Fruit fly (Drosophila melanogaster) Kc167 (cell line): ENCODE results near the gene Kif19A.

ENCODE experiments used
- Myc ChIP-seq: fragments of >200 bp; optimal IDR thresholded peaks from 2 replicates; lab custom pipeline; 2017; ENCODE audit warnings: missing external identifiers
- Sin3A ChIP-seq: fragments of >200 bp; optimal IDR thresholded peaks from 2 replicates; lab custom pipeline; 2018; ENCODE audit warnings: missing external identifiers
- h ChIP-seq: fragments of >200 bp; optimal IDR thresholded peaks from 3 replicates; lab custom pipeline; 2018; ENCODE audit warnings: missing external identifiers
- insv ChIP-seq: fragments of >200 bp; optimal IDR thresholded peaks from 3 replicates; lab custom pipeline; 2018; ENCODE audit warnings: missing external identifiers
- psq ChIP-seq: fragments of >200 bp; optimal IDR thresholded peaks from 2 replicates; lab custom pipeline; 2017; ENCODE audit warnings: missing external identifiers
- ttk ChIP-seq: sonication (Bioruptor generic); optimal IDR thresholded peaks from 2 replicates; lab custom pipeline; 2017; ENCODE audit warnings: missing external identifiers

Gene Kif19A

DNA sequence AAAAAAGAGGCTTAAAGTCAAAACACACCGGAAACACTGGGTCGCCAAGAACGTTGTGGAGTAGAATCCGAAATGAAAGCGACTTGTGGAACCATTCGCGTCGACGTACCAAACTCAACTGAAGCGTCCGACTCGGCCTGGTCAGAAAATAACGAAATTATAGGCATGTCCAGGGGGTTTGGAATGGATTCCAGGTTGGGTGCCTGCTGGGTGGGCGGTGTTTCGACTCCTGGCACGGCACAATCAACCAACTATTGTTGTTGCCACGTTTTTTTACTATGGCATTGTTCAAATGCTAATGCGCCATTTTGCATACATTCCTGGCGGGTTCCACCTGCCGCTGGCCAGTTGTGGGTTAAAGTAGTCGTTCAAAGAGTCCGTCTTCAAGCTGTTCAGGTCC lies at the start of gene Kif19A:
Kif19A (minus strand) TSS at position 101 of the 400 bp plus-strand sequence.
- TF ChIP-seq Myc (lab: Kevin White, UChicago) (no peak), ttk (no peak), h (no peak), psq (lab: Kevin White, UChicago) (no peak), insv (lab: Kevin White, UChicago) (no peak), Sin3A (lab: Kevin White, UChicago) (no peak)

DNA sequence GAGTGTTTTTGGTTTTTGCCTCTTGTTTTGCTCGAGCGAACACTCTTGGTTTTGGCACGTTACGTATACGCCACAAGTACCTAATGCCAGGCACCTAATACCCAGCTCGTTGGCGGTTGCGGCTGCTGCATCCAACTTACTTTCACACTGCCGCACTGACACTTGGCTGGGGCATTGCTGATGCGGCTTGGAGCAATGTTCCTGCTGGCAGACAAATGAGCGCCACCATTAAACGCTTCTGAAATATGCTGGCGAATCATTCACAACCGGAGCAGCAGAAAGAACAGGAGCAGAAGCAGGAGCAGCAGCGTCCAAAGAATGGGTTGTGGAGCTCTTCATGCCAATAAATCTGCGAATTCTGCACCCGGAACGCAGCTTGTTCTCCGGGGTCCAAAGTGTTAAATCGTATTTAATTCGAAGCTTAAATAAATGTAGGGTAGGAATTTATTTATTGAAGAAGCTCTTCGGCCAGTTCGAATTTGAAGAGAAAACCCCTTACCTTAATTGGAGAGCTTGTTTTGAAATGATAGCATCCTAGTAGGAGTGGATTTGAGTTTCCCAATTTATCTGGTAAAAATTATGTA lies 44.0 kb upstream of the Kif19A start, which contains the start of gene CG3199:
CG3199 (plus strand) TSS at position 534 of the 584 bp plus-strand sequence.
- TF ChIP-seq h = no peak
- TF ChIP-seq psq (lab: Kevin White, UChicago) = no peak

DNA sequence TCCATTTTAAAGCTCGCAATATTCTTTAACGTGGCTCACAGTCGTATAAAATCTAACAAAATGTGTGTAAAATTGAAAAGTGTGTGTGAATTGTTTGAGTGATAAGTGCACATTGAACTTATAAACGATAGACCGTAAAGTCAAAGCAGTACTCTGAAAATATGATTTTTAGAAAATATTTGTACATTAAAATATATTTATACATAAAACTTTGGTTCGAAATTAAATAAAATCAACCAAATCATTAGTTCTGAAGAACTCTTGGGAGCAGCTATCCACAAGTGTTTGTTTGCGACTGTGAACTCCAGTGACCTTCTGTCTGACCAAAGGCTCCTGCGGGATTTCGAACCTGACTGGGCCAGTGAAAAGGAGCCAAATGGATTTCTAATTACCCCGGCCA lies 41.9 kb upstream of the Kif19A start, which contains the start of gene CG31327:
CG31327 (minus strand) TSS at position 101 of the 400 bp plus-strand sequence.
- TF ChIP-seq Myc (lab: Kevin White, UChicago) = no peak
- no peak for TF ChIP-seq h
- no peak for TF ChIP-seq ttk
- no peak for TF ChIP-seq psq (lab: Kevin White, UChicago)
- TF ChIP-seq insv (lab: Kevin White, UChicago) = no peak
- TF ChIP-seq Sin3A (lab: Kevin White, UChicago) = no peak

DNA sequence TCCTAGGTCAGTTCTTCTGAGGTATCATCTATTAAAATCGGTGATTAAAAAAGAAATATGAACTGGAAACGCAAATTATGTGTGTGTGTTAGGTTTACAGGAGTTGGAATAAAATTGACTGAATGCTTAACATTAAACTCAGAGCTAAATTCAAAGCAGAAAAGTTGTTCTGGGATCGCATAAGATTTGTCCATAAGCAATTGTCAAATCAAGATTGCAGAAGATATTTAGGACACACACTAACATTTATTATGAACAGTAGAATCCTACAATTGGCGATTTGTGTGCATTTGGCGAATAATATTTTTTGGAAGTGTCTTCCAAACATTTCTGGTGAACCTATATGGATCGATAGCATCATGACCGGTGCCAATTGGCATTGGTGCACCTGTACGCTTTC lies 39.1 kb upstream of the Kif19A start, which contains the start of gene CG31533:
CG31533 (minus strand) TSS at position 101 of the 400 bp plus-strand sequence.
- TF ChIP-seq ttk = no peak
- TF ChIP-seq Myc (lab: Kevin White, UChicago) = no peak
- TF ChIP-seq Sin3A (lab: Kevin White, UChicago) = no peak
- no peak for TF ChIP-seq insv (lab: Kevin White, UChicago)
- TF ChIP-seq psq (lab: Kevin White, UChicago) = no peak
- TF ChIP-seq h = no peak

DNA sequence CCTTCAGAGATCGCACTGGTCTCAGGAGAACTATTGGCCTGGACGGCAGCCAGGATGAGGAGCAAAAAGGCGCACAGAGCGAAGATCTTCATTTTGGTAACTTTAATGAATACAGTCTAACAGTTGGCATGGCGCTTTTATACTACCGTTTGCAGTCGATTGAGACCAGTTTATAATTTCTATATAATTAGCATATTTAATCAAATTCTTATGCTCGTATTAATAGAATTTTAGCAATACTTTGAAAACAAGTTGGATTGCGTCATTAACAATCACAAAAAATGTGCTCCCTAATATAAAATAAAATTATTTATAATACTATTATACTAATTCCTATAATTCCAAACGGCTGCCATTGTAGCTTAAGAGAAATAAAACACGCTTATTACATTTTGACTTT lies 36.1 kb upstream of the Kif19A start, which contains the start of gene CG44215:
CG44215 (minus strand) TSS at position 101 of the 400 bp plus-strand sequence.
- no peak for TF ChIP-seq h
- TF ChIP-seq psq (lab: Kevin White, UChicago) = no peak

DNA sequence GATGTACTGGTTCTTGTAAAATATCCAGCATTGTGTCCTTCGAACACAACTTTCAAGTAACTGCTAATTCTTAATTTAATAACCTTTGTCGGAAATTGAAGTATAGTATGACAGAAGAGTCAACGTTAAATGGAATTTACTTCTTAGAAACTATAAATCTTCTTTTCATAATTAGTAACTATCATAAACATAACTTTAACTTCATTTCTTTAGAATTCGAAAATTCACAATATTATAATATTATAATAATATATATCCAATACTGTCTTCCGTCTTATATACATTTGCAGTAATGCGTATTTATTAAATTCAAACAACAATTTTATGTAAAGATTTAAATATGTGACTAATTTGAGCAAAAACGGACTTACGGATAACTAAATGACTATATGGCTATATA lies 35.5 kb upstream of the Kif19A start, which contains the start of gene Recs1:
Recs1 (minus strand) TSS at position 101 of the 400 bp plus-strand sequence.
- no peak for TF ChIP-seq ttk
- TF ChIP-seq insv (lab: Kevin White, UChicago) = no peak
- TF ChIP-seq psq (lab: Kevin White, UChicago) = no peak
- no peak for TF ChIP-seq h
- TF ChIP-seq Myc (lab: Kevin White, UChicago) = no peak
- no peak for TF ChIP-seq Sin3A (lab: Kevin White, UChicago)

DNA sequence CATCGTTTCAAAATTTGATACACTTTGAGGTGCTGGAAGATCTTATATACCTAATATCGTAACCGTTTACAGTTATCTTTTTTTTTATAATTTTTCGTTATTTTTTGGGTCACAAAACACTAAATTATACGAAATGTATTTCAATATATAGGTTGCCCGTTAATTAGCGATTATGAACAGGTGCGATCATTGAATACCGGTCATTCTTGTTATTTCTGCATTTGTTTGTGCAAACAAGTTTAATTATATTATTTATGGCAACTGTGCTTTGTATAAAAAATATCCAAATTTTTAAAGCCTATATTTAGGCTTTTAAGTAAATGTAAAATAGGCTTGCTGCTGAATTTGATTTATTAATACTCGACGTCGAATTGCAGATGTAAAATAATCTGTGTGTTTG lies 34.3 kb upstream of the Kif19A start, which contains the start of gene CG42500:
CG42500 (minus strand) TSS at position 101 of the 400 bp plus-strand sequence.
- TF ChIP-seq insv (lab: Kevin White, UChicago) (no peak), psq (lab: Kevin White, UChicago) (no peak), Sin3A (lab: Kevin White, UChicago) (no peak), Myc (lab: Kevin White, UChicago) (no peak), h (no peak)

DNA sequence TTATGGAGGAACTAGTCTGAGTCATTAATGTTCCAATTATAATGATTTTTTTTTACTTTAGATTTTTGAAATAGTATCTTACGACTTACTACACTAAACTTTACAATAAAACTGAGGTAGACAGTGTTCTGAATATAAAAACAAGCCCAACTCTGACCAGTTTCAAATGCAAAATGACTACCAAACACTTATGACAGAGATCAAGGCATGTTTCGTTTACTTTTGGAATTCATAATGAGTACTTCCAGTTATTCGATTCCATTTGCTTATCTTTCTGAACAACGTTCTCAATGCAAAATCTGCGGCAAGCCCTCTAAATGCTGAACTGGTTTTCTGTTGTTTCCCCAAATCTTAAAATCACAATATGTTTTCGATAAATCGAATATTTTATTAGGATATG lies 33.6 kb upstream of the Kif19A start, which contains the start of gene CG14355:
CG14355 (minus strand) TSS at position 101 of the 400 bp plus-strand sequence.
- TF ChIP-seq ttk (no peak), Sin3A (lab: Kevin White, UChicago) (no peak), psq (lab: Kevin White, UChicago) (no peak), insv (lab: Kevin White, UChicago) (no peak), Myc (lab: Kevin White, UChicago) (no peak), h (no peak)

DNA sequence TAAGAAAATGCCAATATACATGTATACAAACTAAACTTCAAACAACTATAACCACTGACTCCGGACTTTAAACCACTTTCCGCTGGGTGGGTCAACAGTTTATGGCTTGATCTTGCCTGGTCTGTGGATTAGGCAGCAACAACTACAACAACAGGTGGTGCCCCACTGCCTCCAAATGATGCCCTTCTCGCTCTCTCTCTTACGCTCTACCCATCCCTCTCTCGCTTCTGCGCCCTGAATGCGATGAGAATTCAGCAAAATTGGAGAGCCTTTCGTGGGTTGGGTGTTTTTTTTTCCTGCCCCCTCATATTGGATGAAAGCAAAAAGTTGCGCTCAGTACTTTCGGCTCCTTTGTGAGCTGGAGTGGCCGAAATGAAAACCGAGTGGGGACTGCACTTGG lies 22.7 kb upstream of the Kif19A start:
- TF ChIP-seq Sin3A (lab: Kevin White, UChicago) (no peak), insv (lab: Kevin White, UChicago) (no peak), Myc (lab: Kevin White, UChicago) (no peak), h (no peak), ttk (no peak), psq (lab: Kevin White, UChicago) (no peak)

DNA sequence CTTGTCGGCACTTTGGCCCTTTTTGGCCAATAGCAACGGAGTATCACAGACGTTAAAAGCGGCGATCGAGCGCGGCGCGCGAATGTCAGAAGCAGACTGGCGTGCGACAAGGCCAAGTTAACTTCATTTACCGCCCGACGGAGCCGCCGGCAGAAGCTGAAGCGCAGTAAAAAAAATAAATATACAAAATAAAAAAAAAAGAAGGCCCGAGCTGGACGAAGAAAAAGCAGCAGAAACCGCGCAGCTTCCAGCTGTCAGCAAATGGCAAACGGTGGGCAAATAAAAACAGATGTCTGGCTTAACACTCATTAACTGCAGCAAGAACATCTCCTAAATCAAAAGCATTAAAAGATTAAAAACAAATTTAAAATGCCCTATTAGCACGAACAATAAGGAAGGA lies 13.7 kb upstream of the Kif19A start, which contains the start of gene CG14356:
CG14356 (minus strand) TSS at position 101 of the 400 bp plus-strand sequence.
- TF ChIP-seq ttk = no peak
- no peak for TF ChIP-seq Sin3A (lab: Kevin White, UChicago)

DNA sequence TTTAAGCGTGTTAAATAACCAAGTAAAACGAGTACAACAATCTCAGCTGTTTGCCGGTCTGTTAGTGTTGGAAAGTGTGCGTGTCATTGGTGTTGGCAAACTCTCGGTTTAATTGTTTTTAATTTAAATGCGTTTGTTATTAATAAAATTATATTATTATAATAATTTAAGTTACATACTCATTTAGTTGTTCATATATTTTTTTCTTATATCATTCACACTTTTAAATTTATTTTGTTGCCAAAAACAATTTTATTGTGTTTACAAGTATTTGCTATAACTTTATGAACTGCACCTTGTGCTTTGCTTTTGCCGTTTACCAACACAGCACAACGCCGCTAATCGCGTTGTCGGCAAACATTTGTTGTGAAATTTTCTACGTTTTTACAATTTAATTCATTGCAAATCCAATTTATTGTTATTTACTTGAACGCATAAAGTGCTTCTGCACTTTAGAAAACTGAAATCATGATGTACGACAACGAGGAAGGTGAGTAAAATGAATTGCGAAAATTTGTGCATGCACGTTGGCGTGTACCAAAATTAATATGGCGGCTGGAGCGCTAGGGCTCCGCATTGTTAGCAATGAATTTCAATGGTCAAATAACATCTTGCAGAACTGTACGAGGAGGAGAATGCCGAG lies 7.3 kb upstream of the Kif19A start, which contains the start of the genes 140up and Polr2B:
140up (minus strand) TSS at position 70 of the 643 bp plus-strand sequence.
Polr2B (plus strand) TSS at position 313 of the 643 bp plus-strand sequence.
- no peak for TF ChIP-seq Sin3A (lab: Kevin White, UChicago)
- peak; percentile 25 for TF ChIP-seq h

DNA sequence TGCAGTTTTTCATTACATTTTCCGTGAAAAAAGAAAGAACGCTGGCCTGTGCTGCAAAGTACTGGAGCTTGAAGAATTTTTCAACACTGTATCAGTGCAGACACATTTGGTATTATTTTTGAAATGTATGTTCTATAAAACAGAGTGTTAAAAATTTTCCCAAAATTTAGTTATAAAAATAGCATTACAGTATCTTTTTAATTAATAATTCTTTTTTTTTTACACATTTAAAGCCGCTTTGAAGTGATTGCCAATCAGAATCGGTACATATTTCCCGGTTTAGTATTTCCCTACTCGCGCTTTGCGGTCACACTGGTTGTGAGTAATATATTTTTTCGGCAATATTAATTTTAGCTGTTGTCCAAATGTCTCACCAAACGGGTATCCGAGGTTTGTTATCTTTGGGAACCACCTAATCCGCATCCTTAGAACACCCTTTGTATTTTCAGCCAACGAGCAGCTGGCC lies 4.1 kb upstream of the Kif19A start, which contains the start of the genes Abi and twf:
Abi (minus strand) TSS at position 74 of the 466 bp plus-strand sequence.
twf (plus strand) TSS at position 308 of the 466 bp plus-strand sequence.
- TF ChIP-seq insv (lab: Kevin White, UChicago) = no peak
- TF ChIP-seq Myc (lab: Kevin White, UChicago) = no peak
- no peak for TF ChIP-seq psq (lab: Kevin White, UChicago)
- no peak for TF ChIP-seq ttk
- no peak for TF ChIP-seq h
- TF ChIP-seq Sin3A (lab: Kevin White, UChicago) = no peak
